Worm (Caenorhabditis elegans): ENCODE data around the gene B0478.3.

Gene B0478.3

ce11 chrIV:6916831-6917230 lies 47.6 kb downstream of the B0478.3 start (continued):
- TF ChIP-seq madf-8 (GFP tag; conservative IDR thresholded peaks at IDR 0.05) (no peak), attf-5 (GFP tag; optimal IDR thresholded peaks at IDR 0.05) (no peak), dpl-1 (GFP tag; optimal IDR thresholded peaks at IDR 0.05) (no peak), pha-4 (tag; optimal IDR thresholded peaks at IDR 0.05) (no peak), Y56A3A.18 (GFP tag; IDR thresholded peaks at IDR 0.05) (peak; percentile 70; the same call in 1 of the 2 replicates), K11D2.4 (GFP tag; IDR thresholded peaks at IDR 0.05) (no peak), mes-4 (tag; optimal IDR thresholded peaks at IDR 0.05) (no peak), Y79H2A.3 (GFP tag; conservative IDR thresholded peaks at IDR 0.05) (no peak), T26A5.8 (tag; optimal IDR thresholded peaks at IDR 0.05) (no peak), bed-2 (GFP tag; IDR thresholded peaks at IDR 0.05) (no peak), ztf-28 (GFP tag; IDR thresholded peaks at IDR 0.05) (no peak), lsl-1 (GFP tag; optimal IDR thresholded peaks at IDR 0.05) (no peak), hlh-26 (GFP tag; conservative IDR thresholded peaks at IDR 0.05) (no peak), zim-3 (tag; optimal IDR thresholded peaks at IDR 0.05) (no peak), ekl-4 (GFP tag; IDR thresholded peaks at IDR 0.05) (no peak), lin-26 (GFP tag; IDR thresholded peaks at IDR 0.05) (0 out of 2 replicates have a peak, but pooled peaks have one; percentile 49), Y53G8AR.9 (GFP tag; conservative IDR thresholded peaks at IDR 0.05) (0 out of 2 replicates have a peak, but pooled peaks have one; percentile 57), lsy-27 (tag; optimal IDR thresholded peaks at IDR 0.05; ENCODE audit: borderline replicate concordance, insufficient read depth) (no peak), nhr-27 (tag; optimal IDR thresholded peaks at IDR 0.05) (no peak), tlf-1 (GFP tag; optimal IDR thresholded peaks at IDR 0.05) (no peak), attf-6 (GFP tag; IDR thresholded peaks at IDR 0.05) (no peak), F49E8.2 (tag; optimal IDR thresholded peaks at IDR 0.05; ENCODE audit: insufficient read depth) (peak; percentile 4), bed-1 (GFP tag; IDR thresholded peaks at IDR 0.05) (no peak), Y53F4B.3 (GFP tag; IDR thresholded peaks at IDR 0.05) (no peak), F23B12.7 (tag; optimal IDR thresholded peaks at IDR 0.05; ENCODE audit: insufficient read depth) (no peak), sptf-2 (GFP tag; optimal IDR thresholded peaks at IDR 0.05) (no peak), ceh-79 (tag; optimal IDR thresholded peaks at IDR 0.05) (no peak), hmg-1.2 (GFP tag; IDR thresholded peaks at IDR 0.05) (peak; percentile 28; the same call in 1 of the 2 replicates), ceh-91 (GFP tag; IDR thresholded peaks at IDR 0.05) (no peak), lin-40 (tag; optimal IDR thresholded peaks at IDR 0.05) (no peak), dpff-1 (tag; optimal IDR thresholded peaks at IDR 0.05) (no peak), mxl-1 (tag; optimal IDR thresholded peaks at IDR 0.05) (no peak), unc-62 (GFP tag; optimal IDR thresholded peaks at IDR 0.05) (no peak), cebp-1 (GFP tag; IDR thresholded peaks at IDR 0.05) (no peak), cebp-1 (tag; optimal IDR thresholded peaks at IDR 0.05) (peak; percentile 5), dox-1 (GFP tag; IDR thresholded peaks at IDR 0.05) (no peak), rpc-1 (optimal IDR thresholded peaks at IDR 0.05) (no peak), rpc-1 (tag; optimal IDR thresholded peaks at IDR 0.05) (no peak), nhr-120 (GFP tag; IDR thresholded peaks at IDR 0.05) (no peak)

DNA sequence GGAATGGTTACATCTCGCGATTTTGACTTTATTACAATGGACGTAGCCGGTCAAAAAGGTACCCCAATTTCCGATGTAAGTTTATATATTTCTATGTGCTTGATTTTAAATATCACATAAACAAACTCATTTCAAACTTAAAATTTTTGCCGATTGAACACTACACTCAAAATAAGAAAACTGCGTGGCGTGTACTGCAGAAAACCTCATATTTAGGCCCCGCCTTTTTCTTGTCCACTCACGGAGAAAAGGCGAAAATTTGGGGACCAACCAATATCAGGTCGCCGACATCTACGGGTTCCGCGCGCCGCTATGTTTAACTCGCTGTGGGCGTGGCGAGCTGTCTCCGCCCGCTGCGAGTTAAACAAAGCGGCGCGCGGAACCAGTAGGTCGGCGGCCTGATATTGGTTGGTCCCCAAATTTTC lies 50.2 kb downstream of the B0478.3 start:
- peak; percentile 88 for TF ChIP-seq snpc-1.1 (tag; optimal IDR thresholded peaks at IDR 0.05; ENCODE audit: insufficient read depth)
- peak; percentile 40; the same call in 1 of the 2 replicates for TF ChIP-seq C17E4.6 (GFP tag; IDR thresholded peaks at IDR 0.05)
- TF ChIP-seq snpc-4 (GFP tag; optimal IDR thresholded peaks at IDR 0.05) = peak; percentile 86
- peak in 3 of 4 experiments; percentile 91 to 94 (median 94) for TF ChIP-seq snpc-4 (tag; optimal IDR thresholded peaks at IDR 0.05)
- TF ChIP-seq ceh-100 (GFP tag; IDR thresholded peaks at IDR 0.05) = peak; percentile 59; the same call in 1 of the 2 replicates
- TF ChIP-seq madf-6 (GFP tag; IDR thresholded peaks at IDR 0.05) = peak; percentile 71
- peak; percentile 58; the same call in 1 of the 2 replicates for TF ChIP-seq Y53G8AR.9 (GFP tag; conservative IDR thresholded peaks at IDR 0.05)
- peak; percentile 77 for TF ChIP-seq attf-6 (GFP tag; IDR thresholded peaks at IDR 0.05)
- 0 out of 2 replicates have a peak, but pooled peaks have one; percentile 16 for TF ChIP-seq lin-26 (GFP tag; IDR thresholded peaks at IDR 0.05)
- TF ChIP-seq mcd-1 (GFP tag; IDR thresholded peaks at IDR 0.05) = peak; percentile 57
- TF ChIP-seq dox-1 (GFP tag; IDR thresholded peaks at IDR 0.05) = peak; percentile 64
- TF ChIP-seq F33H1.4 (GFP tag; IDR thresholded peaks at IDR 0.05) = peak; percentile 58
- TF ChIP-seq egrh-3 (GFP tag; IDR thresholded peaks at IDR 0.05) = 0 out of 2 replicates have a peak, but pooled peaks have one; percentile 28
- peak; percentile 63 for TF ChIP-seq ekl-4 (GFP tag; IDR thresholded peaks at IDR 0.05)
- TF ChIP-seq F49E8.2 (tag; optimal IDR thresholded peaks at IDR 0.05; ENCODE audit: insufficient read depth) = peak; percentile 2
- peak; percentile 76 for TF ChIP-seq D2030.7 (GFP tag; IDR thresholded peaks at IDR 0.05)
